Worm (Caenorhabditis elegans): ENCODE measurements around the gene nlp-23.

nlp-23 gene

ce11 chrX:2317480-2317879 lies 25.3 kb downstream of the nlp-23 start (continued):
- no peak for TF ChIP-seq ets-5 (GFP tag; IDR thresholded peaks at IDR 0.05)
- peak; percentile 57 for TF ChIP-seq nhr-90 (tag; optimal IDR thresholded peaks at IDR 0.05; ENCODE audit: poor library complexity)
- no peak for TF ChIP-seq lsy-2 (tag; optimal IDR thresholded peaks at IDR 0.05)

ce11 chrX:2316859-2317258 lies 25.9 kb downstream of the nlp-23 start:
- no peak for TF ChIP-seq grh-1 (GFP tag; IDR thresholded peaks at IDR 0.05)

- TF ChIP-seq ztf-4 (tag; optimal IDR thresholded peaks at IDR 0.05) (no peak), unc-86 (tag; optimal IDR thresholded peaks at IDR 0.05) (no peak), nhr-84 (tag; optimal IDR thresholded peaks at IDR 0.05) (no peak), elt-3 (tag; optimal IDR thresholded peaks at IDR 0.05) (peak in 1 of 6 experiments; percentile 71), hlh-4 (tag; optimal IDR thresholded peaks at IDR 0.05) (no peak), sptf-1 (tag; optimal IDR thresholded peaks at IDR 0.05) (no peak), unc-130 (tag; optimal IDR thresholded peaks at IDR 0.05) (peak; percentile 80), elt-2 (tag; optimal IDR thresholded peaks at IDR 0.05) (peak; percentile 24), rnt-1 (tag; optimal IDR thresholded peaks at IDR 0.05) (peak; percentile 60), lir-3 (tag; optimal IDR thresholded peaks at IDR 0.05; ENCODE audit: poor library complexity) (peak; percentile 25), Y116A8C.19 (tag; optimal IDR thresholded peaks at IDR 0.05; ENCODE audit: borderline replicate concordance) (no peak), hpl-2 (GFP tag; optimal IDR thresholded peaks at IDR 0.05) (no peak), lin-13 (GFP tag; optimal IDR thresholded peaks at IDR 0.05) (no peak), C34B4.2 (tag; optimal IDR thresholded peaks at IDR 0.05) (no peak), tbx-2 (tag; optimal IDR thresholded peaks at IDR 0.05) (peak; percentile 24), nhr-85 (tag) (peak; percentile 87), lin-39 (tag; optimal IDR thresholded peaks at IDR 0.05) (no peak), swsn-7 (tag; optimal IDR thresholded peaks at IDR 0.05) (no peak), ama-1 (optimal IDR thresholded peaks at IDR 0.05) (no peak), snpc-4 (tag; optimal IDR thresholded peaks at IDR 0.05) (no peak), ztf-11 (tag; optimal IDR thresholded peaks at IDR 0.05) (no peak), nhr-47 (tag; optimal IDR thresholded peaks at IDR 0.05) (peak; percentile 42), mdl-1 (tag; optimal IDR thresholded peaks at IDR 0.05) (peak in 1 of 2 experiments; percentile 94), blmp-1 (tag; optimal IDR thresholded peaks at IDR 0.05) (peak; percentile 42), skn-1 (tag; optimal IDR thresholded peaks at IDR 0.05) (peak; percentile 76), F16B12.6 (tag; optimal IDR thresholded peaks at IDR 0.05) (no peak), nhr-20 (tag; optimal IDR thresholded peaks at IDR 0.05) (peak; percentile 78), efl-1 (optimal IDR thresholded peaks at IDR 0.05) (peak in 1 of 2 experiments; percentile 4), efl-1 (GFP tag; optimal IDR thresholded peaks at IDR 0.05 in 1 of 2) (peak in 1 of 2 experiments; percentile 1), nhr-11 (tag; optimal IDR thresholded peaks at IDR 0.05) (no peak), xbp-1 (tag; optimal IDR thresholded peaks at IDR 0.05) (peak; percentile 11), snu-23 (GFP tag; optimal IDR thresholded peaks at IDR 0.05) (peak; percentile 79), irx-1 (tag; optimal IDR thresholded peaks at IDR 0.05) (no peak), pqm-1 (tag; optimal IDR thresholded peaks at IDR 0.05) (no peak), sox-4 (tag; optimal IDR thresholded peaks at IDR 0.05) (no peak), lin-14 (GFP tag; optimal IDR thresholded peaks at IDR 0.05) (peak; percentile 81), egl-13 (tag; optimal IDR thresholded peaks at IDR 0.05) (no peak), dpl-1 (GFP tag; optimal IDR thresholded peaks at IDR 0.05) (no peak), ceh-8 (GFP tag; optimal IDR thresholded peaks at IDR 0.05) (no peak), grh-1 (GFP tag; IDR thresholded peaks at IDR 0.05) (no peak), fkh-4 (tag; optimal IDR thresholded peaks at IDR 0.05; ENCODE audit: borderline replicate concordance) (no peak), nhr-90 (tag; optimal IDR thresholded peaks at IDR 0.05; ENCODE audit: poor library complexity) (peak; percentile 48), lin-35 (GFP tag; optimal IDR thresholded peaks at IDR 0.05) (peak in 1 of 2 experiments; percentile 50), C16A3.4 (tag; optimal IDR thresholded peaks at IDR 0.05) (peak; percentile 36), nhr-71 (tag; optimal IDR thresholded peaks at IDR 0.05) (peak; percentile 81), aha-1 (tag; optimal IDR thresholded peaks at IDR 0.05) (no peak), lsy-2 (tag; optimal IDR thresholded peaks at IDR 0.05) (peak in 1 of 2 experiments; percentile 15), nhr-19 (GFP tag; conservative IDR thresholded peaks at IDR 0.05) (peak; percentile 60)
Measured at ce11 chrX:2316205-2316604, 26.6 kb downstream of the nlp-23 start.

All from whole organism, L1 larva.